Fruit fly (Drosophila melanogaster): Measurements from ENCODE around the gene Cpsf5.

DNA sequence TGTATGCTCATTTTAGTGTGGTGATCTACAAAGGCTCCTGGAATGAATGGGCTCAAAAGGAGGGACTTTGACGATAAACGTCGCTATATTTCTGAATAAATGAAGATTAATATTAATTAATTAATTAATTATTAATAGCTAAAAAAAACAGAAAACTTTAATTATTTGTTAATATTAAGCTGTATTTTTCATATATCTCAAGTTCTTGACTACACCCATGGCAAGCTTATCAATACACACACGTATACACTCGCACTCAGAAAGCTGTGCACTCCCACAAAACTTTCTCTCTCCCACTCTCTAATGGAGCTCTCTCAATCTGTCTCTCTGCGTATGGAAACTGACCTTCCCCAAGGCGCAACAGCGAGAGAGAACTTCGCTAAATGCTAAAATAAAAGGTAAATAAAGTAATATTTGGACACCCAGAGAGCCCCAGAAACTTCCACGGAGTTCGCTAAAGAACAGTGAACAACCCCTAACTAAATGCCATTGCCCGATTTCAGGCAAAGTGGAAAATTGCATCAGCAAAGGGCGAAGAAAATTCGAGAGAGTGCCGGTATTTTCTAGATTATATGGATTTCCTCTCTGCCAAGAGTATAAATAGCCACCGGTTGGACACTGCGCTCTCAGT lies 37.3 kb upstream of the Cpsf5 start:
- TF ChIP-seq CG12768 (GFP tag; optimal IDR thresholded peaks at IDR 0.05) = peak; percentile 51
- peak; percentile 58 for TF ChIP-seq CG7101 (tag; optimal IDR thresholded peaks at IDR 0.05)
- no peak for TF ChIP-seq toe (GFP tag; optimal IDR thresholded peaks at IDR 0.05)
- peak; percentile 35 for TF ChIP-seq tj (GFP tag; optimal IDR thresholded peaks at IDR 0.05)
- TF ChIP-seq CG11617 (GFP tag; optimal IDR thresholded peaks at IDR 0.05) = peak; percentile 73
- TF ChIP-seq bab1 (GFP tag; optimal IDR thresholded peaks at IDR 0.05) = peak; percentile 30
- TF ChIP-seq pad (GFP tag; optimal IDR thresholded peaks at IDR 0.05) = peak; percentile 46
- no peak for TF ChIP-seq kay (GFP tag; ENCODE audit: borderline replicate concordance)
- no peak for TF ChIP-seq ovo (GFP tag; optimal IDR thresholded peaks at IDR 0.05)
- peak; percentile 50 for TF ChIP-seq Clk (GFP tag; optimal IDR thresholded peaks at IDR 0.05)

Data from whole organism, adult.